Worm (Caenorhabditis elegans): Measurements from ENCODE around the gene F13A2.10.

DNA sequence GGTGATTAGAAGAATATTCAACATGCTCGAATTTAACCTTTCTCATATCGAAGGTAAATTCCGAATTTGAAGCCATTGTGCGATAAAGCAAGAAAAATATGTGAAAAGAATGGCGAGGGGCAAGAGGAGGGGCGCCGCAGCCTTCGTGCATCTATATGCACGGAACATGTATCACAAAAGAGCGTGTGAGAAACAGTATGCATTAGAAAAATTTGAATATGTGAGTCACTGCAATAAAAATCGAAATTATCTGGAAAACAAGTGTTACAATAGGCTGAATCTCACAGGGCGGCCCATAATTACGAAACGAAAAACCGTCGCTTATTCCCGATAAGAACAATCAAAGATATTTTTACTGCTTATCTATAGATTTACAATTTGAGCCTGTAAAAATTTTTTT, 15.8 kb upstream of the F13A2.10 start, which contains the start of gene F13A2.5:
- TF ChIP-seq ztf-29 (GFP tag; IDR thresholded peaks at IDR 0.05), result no peak
- no peak for TF ChIP-seq flt-1 (GFP tag; IDR thresholded peaks at IDR 0.05)
- TF ChIP-seq cog-1 (tag; optimal IDR thresholded peaks at IDR 0.05), result no peak
- TF ChIP-seq ztf-23 (GFP tag; IDR thresholded peaks at IDR 0.05), result no peak
- TF ChIP-seq T22C8.4 (GFP tag; IDR thresholded peaks at IDR 0.05), result no peak
- TF ChIP-seq ref-1 (GFP tag; conservative IDR thresholded peaks at IDR 0.05), result no peak
- no peak for TF ChIP-seq tab-1 (GFP tag; IDR thresholded peaks at IDR 0.05)
